Worm (Caenorhabditis elegans) whole organism, young adult: ENCODE data around the gene C04H5.7.

ENCODE experiments used
- B0261.1 ChIP-seq: sonication (generic microtip); optimal IDR thresholded peaks from 2 replicates; lab custom pipeline; 2016; ENCODE audit warnings: mild to moderate bottlenecking, missing genetic modification characterization, moderate library complexity, missing compliant biosample characterization
- D2030.7 ChIP-seq: fragments of 200-800 bp; sonication (Bioruptor generic); IDR thresholded peaks from 2 replicates; pipeline ENCODE4 v1.3.6; 2022; ENCODE audit warnings: missing genetic modification reagents, missing genetic modification characterization, missing compliant biosample characterization
- F22D6.2 ChIP-seq: sonication (generic microtip); optimal IDR thresholded peaks from 2 replicates; lab custom pipeline; 2016; ENCODE audit warnings: mild to moderate bottlenecking, missing genetic modification characterization, missing compliant biosample characterization
- F33H1.4 ChIP-seq: fragments of 200-800 bp; sonication (Bioruptor generic); IDR thresholded peaks from 2 replicates; pipeline ENCODE4 v1.3.6; 2022; ENCODE audit warnings: missing genetic modification reagents, missing genetic modification characterization, missing compliant biosample characterization
- F37B4.10 ChIP-seq: fragments of 200-800 bp; sonication (Bioruptor generic); IDR thresholded peaks from 2 replicates; pipeline ENCODE4 v1.3.6; 2022; ENCODE audit warnings: missing genetic modification characterization, missing compliant biosample characterization
- K12H6.12 ChIP-seq: fragments of 200-800 bp; sonication (Bioruptor generic); optimal IDR thresholded peaks from 2 replicates; lab custom pipeline; 2018; ENCODE audit warnings: mild to moderate bottlenecking, missing genetic modification characterization, missing compliant biosample characterization
- Y53F4B.3 ChIP-seq: fragments of 200-800 bp; sonication (Bioruptor generic); IDR thresholded peaks from 2 replicates; pipeline ENCODE4 v1.3.6; 2022; ENCODE audit warnings: missing genetic modification reagents, missing genetic modification characterization, missing compliant biosample characterization
- Y56A3A.18 ChIP-seq: fragments of 200-800 bp; sonication (Bioruptor generic); IDR thresholded peaks from 2 replicates; pipeline ENCODE4 v1.3.6; 2022; ENCODE audit warnings: missing genetic modification reagents, missing genetic modification characterization, missing compliant biosample characterization
- ZK185.1 ChIP-seq: sonication (generic microtip); optimal IDR thresholded peaks from 2 replicates; lab custom pipeline; 2016; ENCODE audit warnings: mild to moderate bottlenecking, missing genetic modification characterization, missing compliant biosample characterization; ENCODE audit not compliant: poor library complexity, severe bottlenecking
- ama-1 ChIP-seq, 3 experiments: fragments of 150-350 bp in 1 of 3; sonication (generic microtip) in 2 of 3; optimal IDR thresholded peaks; 2 replicates each; lab custom pipeline; 2014 to 2018; ENCODE audit warnings: missing biosample characterization in 2 of 3, missing genetic modification characterization in 2 of 3, missing genetic modification reagents in 2 of 3
- aptf-3 ChIP-seq: fragments of 200-800 bp; sonication (Bioruptor generic); IDR thresholded peaks from 2 replicates; pipeline ENCODE4 v1.3.6; 2022; ENCODE audit warnings: missing genetic modification characterization, missing compliant biosample characterization
- attf-3 ChIP-seq: fragments of 200-800 bp; sonication (Bioruptor generic); conservative IDR thresholded peaks from 2 replicates; pipeline ENCODE4 v1.3.6; 2022; ENCODE audit warnings: missing genetic modification reagents, missing genetic modification characterization, missing compliant biosample characterization
- attf-5 ChIP-seq: fragments of 200-800 bp; sonication (Bioruptor generic); optimal IDR thresholded peaks from 2 replicates; lab custom pipeline; 2018; ENCODE audit warnings: mild to moderate bottlenecking, missing genetic modification characterization, missing compliant biosample characterization
- attf-6 ChIP-seq: fragments of 200-800 bp; sonication (Bioruptor generic); IDR thresholded peaks from 2 replicates; pipeline ENCODE4 v1.3.6; 2022; ENCODE audit warnings: missing genetic modification reagents, missing genetic modification characterization, missing compliant biosample characterization
- bed-2 ChIP-seq: fragments of 200-800 bp; sonication (Bioruptor generic); IDR thresholded peaks from 2 replicates; pipeline ENCODE4 v1.3.6; 2022; ENCODE audit warnings: missing genetic modification reagents, missing genetic modification characterization, missing compliant biosample characterization
- ceh-100 ChIP-seq: fragments of 200-800 bp; sonication (Bioruptor generic); IDR thresholded peaks from 2 replicates; pipeline ENCODE4 v1.3.6; 2022; ENCODE audit warnings: missing genetic modification reagents, missing genetic modification characterization, missing compliant biosample characterization
- ceh-58 ChIP-seq: fragments of 200-800 bp; sonication (Bioruptor generic); IDR thresholded peaks from 2 replicates; pipeline ENCODE4 v1.3.6; 2022; ENCODE audit warnings: missing genetic modification characterization, missing compliant biosample characterization
- egl-44 ChIP-seq: fragments of 200-800 bp; sonication (Bioruptor generic); IDR thresholded peaks from 2 replicates; pipeline ENCODE4 v1.3.6; 2022; ENCODE audit warnings: missing genetic modification reagents, missing genetic modification characterization, missing compliant biosample characterization
- egrh-3 ChIP-seq: fragments of 200-800 bp; sonication (Bioruptor generic); IDR thresholded peaks from 2 replicates; pipeline ENCODE4 v1.3.6; 2022; ENCODE audit warnings: missing genetic modification reagents, missing genetic modification characterization, missing compliant biosample characterization
- ets-4 ChIP-seq: fragments of 200-800 bp; sonication (Bioruptor generic); optimal IDR thresholded peaks from 2 replicates; lab custom pipeline; 2018; ENCODE audit warnings: mild to moderate bottlenecking, missing genetic modification characterization, missing compliant biosample characterization
- him-1 ChIP-seq: sonication (generic microtip); optimal IDR thresholded peaks from 2 replicates; lab custom pipeline; 2016; ENCODE audit warnings: missing genotype, missing genetic modification reagents, missing genetic modification characterization, missing compliant biosample characterization
- hlh-26 ChIP-seq: fragments of 200-800 bp; sonication (Bioruptor generic); conservative IDR thresholded peaks from 2 replicates; pipeline ENCODE4 v1.3.6; 2022; ENCODE audit warnings: missing genetic modification reagents, missing genetic modification characterization, missing compliant biosample characterization
- let-607 ChIP-seq, 2 experiments: fragments of 200-800 bp in 1 of 2; sonication (Bioruptor generic) in 1 of 2; sonication (generic microtip) in 1 of 2; optimal IDR thresholded peaks; 2 replicates each; lab custom pipeline; 2016 to 2018; ENCODE audit warnings: mild to moderate bottlenecking in 2 of 2, missing compliant biosample characterization in 2 of 2, missing genetic modification characterization in 2 of 2, moderate library complexity in 2 of 2, missing genotype in 1 of 2
- lin-26 ChIP-seq: fragments of 200-800 bp; sonication (Bioruptor generic); IDR thresholded peaks from 2 replicates; pipeline ENCODE4 v1.3.6; 2022; ENCODE audit warnings: missing genetic modification reagents, missing genetic modification characterization, missing compliant biosample characterization
- lir-1 ChIP-seq: fragments of 200-800 bp; sonication (Bioruptor generic); conservative IDR thresholded peaks from 2 replicates; pipeline ENCODE4 v1.3.6; 2022; ENCODE audit warnings: missing genetic modification reagents, missing genetic modification characterization, missing compliant biosample characterization
- madf-10 ChIP-seq: sonication (generic microtip); optimal IDR thresholded peaks from 2 replicates; lab custom pipeline; 2016; ENCODE audit warnings: mild to moderate bottlenecking, missing genetic modification characterization, missing compliant biosample characterization
- madf-3 ChIP-seq: fragments of 200-800 bp; sonication (Bioruptor generic); IDR thresholded peaks from 2 replicates; pipeline ENCODE4 v1.3.6; 2022; ENCODE audit warnings: missing genetic modification reagents, missing genetic modification characterization, missing compliant biosample characterization
- mxl-1 ChIP-seq: sonication (generic microtip); optimal IDR thresholded peaks from 2 replicates; lab custom pipeline; 2016; ENCODE audit warnings: missing genetic modification characterization, missing compliant biosample characterization
- nfya-1 ChIP-seq: sonication (generic microtip); optimal IDR thresholded peaks from 2 replicates; lab custom pipeline; 2017; ENCODE audit warnings: antibody characterized with exemption, missing compliant biosample characterization, missing genetic modification characterization, borderline replicate concordance; ENCODE audit not compliant: insufficient read depth
- nhr-179 ChIP-seq: sonication (generic microtip); optimal IDR thresholded peaks from 2 replicates; lab custom pipeline; 2016; ENCODE audit warnings: mild to moderate bottlenecking, missing genetic modification characterization, missing compliant biosample characterization
- nhr-27 ChIP-seq: fragments of 200-800 bp; sonication (Bioruptor generic); optimal IDR thresholded peaks from 2 replicates; lab custom pipeline; 2018; ENCODE audit warnings: mild to moderate bottlenecking, missing genetic modification characterization, moderate library complexity, missing compliant biosample characterization
- repo-1 ChIP-seq: sonication (generic microtip); optimal IDR thresholded peaks from 2 replicates; lab custom pipeline; 2017; ENCODE audit warnings: mild to moderate bottlenecking, missing genetic modification characterization, missing compliant biosample characterization
- rpc-1 ChIP-seq, 2 experiments: fragments of 150-350 bp in 1 of 2; sonication (generic microtip) in 1 of 2; optimal IDR thresholded peaks; 2 replicates each; lab custom pipeline; 2014 to 2018; ENCODE audit warnings: missing biosample characterization in 1 of 2, missing genetic modification characterization in 1 of 2, missing genetic modification reagents in 1 of 2, missing genotype in 1 of 2
- sdz-38 ChIP-seq: sonication (generic microtip); optimal IDR thresholded peaks from 2 replicates; lab custom pipeline; 2016; ENCODE audit warnings: missing genotype, missing genetic modification characterization, missing compliant biosample characterization
- sea-2 ChIP-seq: fragments of 200-800 bp; sonication (Bioruptor generic); IDR thresholded peaks from 2 replicates; pipeline ENCODE4 v1.3.6; 2022; ENCODE audit warnings: missing genetic modification characterization, missing compliant biosample characterization
- snpc-3.4 ChIP-seq: sonication (generic microtip); optimal IDR thresholded peaks from 2 replicates; lab custom pipeline; 2017; ENCODE audit warnings: missing genetic modification characterization, mild to moderate bottlenecking, missing compliant biosample characterization, antibody characterized with exemption, moderate library complexity, missing genotype, missing genetic modification reagents
- snpc-4 ChIP-seq, 5 experiments: fragments of 150-350 bp in 1 of 5; sonication (generic microtip) in 4 of 5; optimal IDR thresholded peaks; 2 replicates each; lab custom pipeline; 2014 to 2018; ENCODE audit warnings: missing genetic modification characterization in 5 of 5, missing biosample characterization in 3 of 5, antibody characterized with exemption in 2 of 5, mild to moderate bottlenecking in 2 of 5, missing compliant biosample characterization in 2 of 5, missing genotype in 2 of 5, moderate library complexity in 2 of 5, missing genetic modification reagents in 1 of 5
- somi-1 ChIP-seq: fragments of 200-800 bp; sonication (Bioruptor generic); optimal IDR thresholded peaks from 2 replicates; lab custom pipeline; 2018; ENCODE audit warnings: mild to moderate bottlenecking, missing genetic modification characterization, missing compliant biosample characterization
- sptf-2 ChIP-seq: fragments of 200-800 bp; sonication (Bioruptor generic); optimal IDR thresholded peaks from 2 replicates; lab custom pipeline; 2018; ENCODE audit warnings: mild to moderate bottlenecking, missing genetic modification characterization, missing compliant biosample characterization
- tbp1 ChIP-seq: fragments of 200-800 bp; sonication (Bioruptor generic); optimal IDR thresholded peaks from 2 replicates; lab custom pipeline; 2018; ENCODE audit warnings: mild to moderate bottlenecking, missing genetic modification characterization, missing compliant biosample characterization
- tbx-9 ChIP-seq: sonication (generic microtip); optimal IDR thresholded peaks from 2 replicates; lab custom pipeline; 2016; ENCODE audit warnings: borderline replicate concordance, missing genetic modification characterization, inconsistent platforms, missing compliant biosample characterization
- unc-130 ChIP-seq: sonication (generic microtip); optimal IDR thresholded peaks from 2 replicates; lab custom pipeline; 2016; ENCODE audit warnings: missing genetic modification reagents, missing genetic modification characterization, missing compliant biosample characterization
- ztf-18 ChIP-seq: sonication (generic microtip); optimal IDR thresholded peaks from 2 replicates; lab custom pipeline; 2016; ENCODE audit warnings: missing genotype, mild to moderate bottlenecking, missing genetic modification characterization, missing compliant biosample characterization
- ztf-25 ChIP-seq: fragments of 200-800 bp; sonication (Bioruptor generic); IDR thresholded peaks from 2 replicates; pipeline ENCODE4 v1.3.6; 2022; ENCODE audit warnings: missing genetic modification reagents, missing genetic modification characterization, missing compliant biosample characterization
- ztf-26 ChIP-seq: sonication (generic microtip); optimal IDR thresholded peaks from 2 replicates; lab custom pipeline; 2017; ENCODE audit warnings: missing genetic modification characterization, missing compliant biosample characterization
- ztf-3 ChIP-seq: fragments of 200-800 bp; sonication (Bioruptor generic); optimal IDR thresholded peaks from 2 replicates; lab custom pipeline; 2018; ENCODE audit warnings: mild to moderate bottlenecking, missing genetic modification characterization, missing compliant biosample characterization

The C04H5.7 gene

DNA sequence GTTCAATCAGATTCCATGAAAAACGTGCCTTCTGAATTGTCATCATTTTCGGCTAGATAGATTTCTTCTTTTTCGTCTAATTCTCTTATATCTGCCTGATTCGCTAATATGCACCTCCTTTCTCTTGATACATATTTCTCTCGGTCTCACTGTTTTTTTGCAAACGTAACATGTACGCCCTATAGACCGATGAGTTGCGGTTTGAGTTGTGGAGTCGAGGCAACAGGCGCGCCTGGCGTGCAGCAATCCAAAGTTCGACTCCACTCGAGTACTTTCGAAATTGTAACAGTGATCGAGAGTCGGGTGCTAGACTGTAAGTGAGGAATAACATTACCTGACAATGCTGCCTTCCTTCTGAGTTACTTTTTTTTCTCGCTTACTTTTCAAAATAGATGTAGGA is 40.9 kb upstream of the C04H5.7 start (continued):
- peak; percentile 8 for TF ChIP-seq ztf-3
- TF ChIP-seq F37B4.10 (GFP tag; lab: Robert Waterston, UW) = no peak
- peak; percentile 93 for TF ChIP-seq rpc-1 (optimal IDR thresholded peaks at IDR 0.05; lab: Kevin White, UChicago)
- peak; percentile 98 for TF ChIP-seq rpc-1 (tag; optimal IDR thresholded peaks at IDR 0.05; lab: Kevin White, UChicago)
- TF ChIP-seq ztf-18 (tag; lab: Kevin White, UChicago) = peak; percentile 87
- TF ChIP-seq nhr-179 (tag; lab: Kevin White, UChicago) = no peak
- TF ChIP-seq madf-10 = peak; percentile 90
- peak; percentile 59 for TF ChIP-seq tbx-9 (tag; lab: Kevin White, UChicago)
- peak; percentile 93 for TF ChIP-seq B0261.1
- peak; percentile 99 for TF ChIP-seq tbp1
- TF ChIP-seq Y53F4B.3 (GFP tag; lab: Robert Waterston, UW) = no peak; the same call in 1 of the 2 replicates
- TF ChIP-seq him-1 (tag; lab: Kevin White, UChicago) = peak; percentile 95
- peak; percentile 63 to 65 for TF ChIP-seq let-607 (tag; optimal IDR thresholded peaks at IDR 0.05; lab: Kevin White, UChicago)
- peak; percentile 58; the same call in 1 of the 2 replicates for TF ChIP-seq egrh-3 (GFP tag; lab: Robert Waterston, UW)
- TF ChIP-seq ZK185.1 (tag; lab: Kevin White, UChicago) = peak; percentile 87
- peak; percentile 9 for TF ChIP-seq ama-1 (optimal IDR thresholded peaks at IDR 0.05; lab: Kevin White, UChicago)
- peak; percentile 46 to 95 for TF ChIP-seq ama-1 (GFP tag; optimal IDR thresholded peaks at IDR 0.05; lab: Kevin White, UChicago)
- TF ChIP-seq K12H6.12 (tag; lab: Kevin White, UChicago) = peak; percentile 87
- TF ChIP-seq egl-44 (GFP tag; lab: Robert Waterston, UW) = peak; percentile 94
- peak; percentile 99 for TF ChIP-seq lin-26 (GFP tag; lab: Robert Waterston, UW)
- TF ChIP-seq lir-1 (GFP tag; lab: Robert Waterston, UW) = peak; percentile 67
- TF ChIP-seq ztf-26 (tag; lab: Kevin White, UChicago) = peak; percentile 91
- peak; percentile 67 for TF ChIP-seq ceh-100 (GFP tag; lab: Robert Waterston, UW)
- peak; percentile 96 for TF ChIP-seq Y56A3A.18 (GFP tag; lab: Robert Waterston, UW)
- 0 out of 2 replicates have a peak, but pooled peaks have one; percentile 29 for TF ChIP-seq attf-3 (GFP tag; lab: Robert Waterston, UW)
- peak; percentile 95 for TF ChIP-seq mxl-1 (tag; lab: Kevin White, UChicago)
- TF ChIP-seq ztf-25 (GFP tag; lab: Robert Waterston, UW) = peak; percentile 93
- TF ChIP-seq sptf-2 (GFP tag; lab: Kevin White, UChicago) = peak; percentile 86
- no peak for TF ChIP-seq nhr-27 (tag; lab: Kevin White, UChicago)
- peak; percentile 64 for TF ChIP-seq ets-4 (GFP tag; lab: Kevin White, UChicago)
- TF ChIP-seq bed-2 (GFP tag; lab: Robert Waterston, UW) = peak; percentile 61; the same call in 1 of the 2 replicates
- TF ChIP-seq F22D6.2 = peak; percentile 42
- TF ChIP-seq hlh-26 = no peak
- no peak for TF ChIP-seq nfya-1 (tag; lab: Kevin White, UChicago)
- TF ChIP-seq sea-2 (GFP tag; lab: Robert Waterston, UW) = peak; percentile 86; the same call in 1 of the 2 replicates
- peak; percentile 86 for TF ChIP-seq snpc-4 (GFP tag; optimal IDR thresholded peaks at IDR 0.05; lab: Kevin White, UChicago)
- peak; percentile 76 to 92 (median 88) for TF ChIP-seq snpc-4 (tag; optimal IDR thresholded peaks at IDR 0.05; lab: Kevin White, UChicago)
- TF ChIP-seq ceh-58 = 0 out of 2 replicates have a peak, but pooled peaks have one; percentile 75
- TF ChIP-seq aptf-3 (GFP tag; lab: Robert Waterston, UW) = 0 out of 2 replicates have a peak, but pooled peaks have one; percentile 70
- peak; percentile 83 for TF ChIP-seq somi-1 (GFP tag; lab: Kevin White, UChicago)
- TF ChIP-seq F33H1.4 (GFP tag; lab: Robert Waterston, UW) = peak; percentile 54
- peak; percentile 84 for TF ChIP-seq D2030.7 (GFP tag; lab: Robert Waterston, UW)
- TF ChIP-seq attf-6 (GFP tag; lab: Robert Waterston, UW) = 0 out of 2 replicates have a peak, but pooled peaks have one; percentile 66
- peak; percentile 88 for TF ChIP-seq repo-1 (tag; lab: Kevin White, UChicago)
- peak; percentile 57 for TF ChIP-seq unc-130 (GFP tag; lab: Kevin White, UChicago)
- peak; percentile 8 for TF ChIP-seq sdz-38 (tag; lab: Kevin White, UChicago)
- peak; percentile 85 for TF ChIP-seq snpc-3.4 (tag; lab: Kevin White, UChicago)
- peak; percentile 92 for TF ChIP-seq attf-5 (GFP tag; lab: Kevin White, UChicago)
- 0 out of 2 replicates have a peak, but pooled peaks have one; percentile 11 for TF ChIP-seq madf-3 (GFP tag; lab: Robert Waterston, UW)
